Fruit fly (Drosophila melanogaster) whole organism, embryonic: ENCODE data around the gene trbl.

Source experiments
- Awh ChIP-seq: fragments of 200-800 bp; sonication (Bioruptor generic); IDR thresholded peaks from 2 replicates; pipeline ENCODE4, ENCODE4 v1.3.6; 2022; ENCODE audit warnings: missing biosample characterization, missing genetic modification characterization
- CG10366 ChIP-seq: fragments of 200-800 bp; sonication (Bioruptor generic); IDR thresholded peaks from 2 replicates; pipeline ENCODE4 v1.3.6; 2022; ENCODE audit warnings: missing biosample characterization, missing genetic modification characterization
- CG10959 ChIP-seq: fragments of 200-800 bp; sonication (Bioruptor generic); IDR thresholded peaks from 2 replicates; pipeline ENCODE4 v1.3.6; 2022; ENCODE audit warnings: missing biosample characterization, missing genetic modification characterization
- CG11247 ChIP-seq: fragments of 200-800 bp; sonication (Bioruptor generic); IDR thresholded peaks from 2 replicates; pipeline ENCODE4 v1.3.6; 2022; ENCODE audit warnings: missing biosample characterization, missing genetic modification characterization
- CG11695 ChIP-seq: fragments of 200-800 bp; sonication (Bioruptor generic); IDR thresholded peaks from 3 replicates; pipeline ENCODE4 v1.3.6; 2022; ENCODE audit warnings: missing biosample characterization, missing genetic modification characterization
- CG15514 ChIP-seq: fragments of 200-800 bp; sonication (Bioruptor generic); optimal IDR thresholded peaks from 3 replicates; lab custom pipeline; 2017; ENCODE audit warnings: missing biosample characterization, missing genetic modification characterization, mild to moderate bottlenecking, moderate library complexity, missing genetic modification reagents
- CG16863 ChIP-seq: fragments of 200-800 bp; sonication (Bioruptor generic); optimal IDR thresholded peaks from 3 replicates; lab custom pipeline; 2016; ENCODE audit warnings: missing biosample characterization, missing genetic modification characterization
- CG2712 ChIP-seq: fragments of 200-800 bp; optimal IDR thresholded peaks from 3 replicates; lab custom pipeline; 2019; ENCODE audit warnings: missing biosample characterization, mild to moderate bottlenecking, missing genetic modification characterization, moderate library complexity
- CG43689 ChIP-seq: fragments of 200-800 bp; sonication (Bioruptor generic); IDR thresholded peaks from 2 replicates; pipeline ENCODE4 v1.3.6; 2022; ENCODE audit warnings: missing biosample characterization, missing genetic modification characterization
- CG7556 ChIP-seq: fragments of 200-800 bp; sonication (Bioruptor generic); optimal IDR thresholded peaks from 2 replicates; lab custom pipeline; 2017; ENCODE audit warnings: missing biosample characterization, mild to moderate bottlenecking, missing genetic modification characterization
- CG9797 ChIP-seq: fragments of 200-800 bp; sonication (Bioruptor generic); optimal IDR thresholded peaks from 3 replicates; lab custom pipeline; 2018; ENCODE audit warnings: missing biosample characterization, mild to moderate bottlenecking, missing genetic modification characterization
- D ChIP-seq, 2 experiments: fragments of 200-800 bp in 1 of 2; fragments of >200 bp in 1 of 2; sonication (Bioruptor generic) in 1 of 2; optimal IDR thresholded peaks; 2 replicates in 1 of 2; 3 replicates in 1 of 2; lab custom pipeline; 2017; ENCODE audit warnings: mild to moderate bottlenecking in 1 of 2, missing biosample characterization in 1 of 2, missing genetic modification characterization in 1 of 2, missing genetic modification reagents in 1 of 2
- D19A ChIP-seq: fragments of 200-800 bp; optimal IDR thresholded peaks from 3 replicates; lab custom pipeline; 2019; ENCODE audit warnings: missing biosample characterization, mild to moderate bottlenecking, missing genetic modification characterization, moderate library complexity
- Dll ChIP-seq: fragments of 200-800 bp; sonication (Bioruptor generic); IDR thresholded peaks from 4 replicates; pipeline ENCODE4 v1.3.6; 2022; ENCODE audit warnings: missing biosample characterization, missing genetic modification characterization; ENCODE audit not compliant: partially characterized antibody
- Doc3 ChIP-seq: fragments of 200-800 bp; sonication (Bioruptor generic); IDR thresholded peaks from 3 replicates; pipeline ENCODE4 v1.3.6; 2022; ENCODE audit warnings: missing biosample characterization, missing genetic modification characterization; ENCODE audit not compliant: partially characterized antibody
- Drgx ChIP-seq: fragments of 200-800 bp; sonication (Bioruptor generic); IDR thresholded peaks from 2 replicates; pipeline ENCODE4 v1.3.6; 2022; ENCODE audit warnings: missing biosample characterization, missing genetic modification characterization
- H15 ChIP-seq: fragments of 200-800 bp; sonication (Bioruptor generic); IDR thresholded peaks from 3 replicates; pipeline ENCODE4 v1.3.6; 2022; ENCODE audit warnings: missing biosample characterization, missing genetic modification characterization
- HLH4C ChIP-seq: fragments of 200-800 bp; sonication (Bioruptor generic); IDR thresholded peaks from 3 replicates; pipeline ENCODE4 v1.3.6; 2022; ENCODE audit warnings: missing biosample characterization, missing genetic modification characterization; ENCODE audit not compliant: partially characterized antibody
- Hsf ChIP-seq: fragments of 200-800 bp; sonication (Bioruptor generic); optimal IDR thresholded peaks from 3 replicates; lab custom pipeline; 2016; ENCODE audit warnings: missing biosample characterization, missing genetic modification characterization
- NFAT ChIP-seq: fragments of 200-800 bp; sonication (Bioruptor generic); IDR thresholded peaks from 2 replicates; pipeline ENCODE4 v1.3.6; 2022; ENCODE audit warnings: missing biosample characterization, missing genetic modification characterization
- Nf-YB ChIP-seq: fragments of 200-800 bp; sonication (Bioruptor generic); optimal IDR thresholded peaks from 3 replicates; lab custom pipeline; 2019; ENCODE audit warnings: missing biosample characterization, mild to moderate bottlenecking, missing genetic modification characterization, moderate library complexity
- Optix ChIP-seq: fragments of 200-800 bp; sonication (Bioruptor generic); IDR thresholded peaks from 3 replicates; pipeline ENCODE4 v1.3.6; 2022; ENCODE audit warnings: missing biosample characterization, missing genetic modification characterization
- Sox100B ChIP-seq: fragments of 200-800 bp; sonication (Bioruptor generic); optimal IDR thresholded peaks from 3 replicates; lab custom pipeline; 2018; ENCODE audit warnings: missing biosample characterization, mild to moderate bottlenecking, missing genetic modification characterization
- Sry-δ ChIP-seq: fragments of 200-800 bp; sonication (Bioruptor generic); optimal IDR thresholded peaks from 2 replicates; lab custom pipeline; 2016; ENCODE audit warnings: missing biosample characterization, missing genetic modification characterization
- YL-1 ChIP-seq: fragments of 200-800 bp; sonication (Bioruptor generic); optimal IDR thresholded peaks from 3 replicates; lab custom pipeline; 2017; ENCODE audit warnings: missing biosample characterization, mild to moderate bottlenecking, missing genetic modification characterization
- ara ChIP-seq: fragments of 200-800 bp; sonication (Bioruptor generic); IDR thresholded peaks from 2 replicates; pipeline ENCODE4 v1.3.6; 2022; ENCODE audit warnings: missing biosample characterization, missing genetic modification characterization
- ase ChIP-seq: fragments of 200-800 bp; sonication (Bioruptor generic); IDR thresholded peaks from 3 replicates; pipeline ENCODE4 v1.3.6; 2022; ENCODE audit warnings: missing biosample characterization, missing genetic modification characterization
- bbx ChIP-seq: fragments of 200-800 bp; sonication (Bioruptor generic); IDR thresholded peaks from 2 replicates; pipeline ENCODE4 v1.3.6; 2022; ENCODE audit warnings: missing biosample characterization, missing genetic modification characterization; ENCODE audit not compliant: partially characterized antibody
- bigmax ChIP-seq: fragments of 200-800 bp; sonication (Bioruptor generic); optimal IDR thresholded peaks from 2 replicates; lab custom pipeline; 2018; ENCODE audit warnings: missing biosample characterization, mild to moderate bottlenecking, missing genetic modification characterization
- chif ChIP-seq, 2 experiments: fragments of 200-800 bp; sonication (Bioruptor generic); optimal IDR thresholded peaks; 3 replicates each; lab custom pipeline; 2016; ENCODE audit warnings: missing biosample characterization in 2 of 2, missing genetic modification characterization in 2 of 2
- crp ChIP-seq, 2 experiments: fragments of 200-800 bp; sonication (Bioruptor generic); optimal IDR thresholded peaks; 2 replicates in 1 of 2; 3 replicates in 1 of 2; lab custom pipeline; 2017; ENCODE audit warnings: missing biosample characterization in 2 of 2, missing genetic modification characterization in 2 of 2, mild to moderate bottlenecking in 1 of 2, moderate library complexity in 1 of 2
- dmrt99B ChIP-seq: fragments of 200-800 bp; sonication (Bioruptor generic); optimal IDR thresholded peaks from 2 replicates; lab custom pipeline; 2018; ENCODE audit warnings: missing biosample characterization, mild to moderate bottlenecking, missing genetic modification characterization, moderate library complexity
- ems ChIP-seq: fragments of 200-800 bp; sonication (Bioruptor generic); optimal IDR thresholded peaks from 3 replicates; lab custom pipeline; 2016; ENCODE audit warnings: missing biosample characterization, missing genetic modification characterization
- fd64A ChIP-seq: fragments of 200-800 bp; sonication (Bioruptor generic); optimal IDR thresholded peaks from 3 replicates; lab custom pipeline; 2018; ENCODE audit warnings: missing biosample characterization, mild to moderate bottlenecking, missing genetic modification characterization
- gcm2 ChIP-seq: fragments of 200-800 bp; sonication (Bioruptor generic); optimal IDR thresholded peaks from 2 replicates; lab custom pipeline; 2016; ENCODE audit warnings: missing biosample characterization, missing genetic modification characterization
- grn ChIP-seq: fragments of 200-800 bp; sonication (Bioruptor generic); optimal IDR thresholded peaks from 3 replicates; lab custom pipeline; 2017; ENCODE audit warnings: missing biosample characterization, missing genetic modification characterization
- ind ChIP-seq: fragments of 200-800 bp; sonication (Bioruptor generic); optimal IDR thresholded peaks from 3 replicates; lab custom pipeline; 2016; ENCODE audit warnings: missing biosample characterization, missing genetic modification characterization
- jigr1 ChIP-seq: fragments of 200-800 bp; sonication (Bioruptor generic); IDR thresholded peaks from 3 replicates; pipeline ENCODE4 v1.3.6; 2022; ENCODE audit warnings: missing biosample characterization, missing genetic modification characterization
- lilli ChIP-seq: fragments of 200-800 bp; sonication (Bioruptor generic); optimal IDR thresholded peaks from 3 replicates; lab custom pipeline; 2016; ENCODE audit warnings: missing biosample characterization, missing genetic modification characterization
- nmo ChIP-seq: fragments of 200-800 bp; sonication (Bioruptor generic); optimal IDR thresholded peaks from 2 replicates; lab custom pipeline; 2018; ENCODE audit warnings: missing biosample characterization, mild to moderate bottlenecking, missing genetic modification characterization, moderate library complexity
- oc ChIP-seq: fragments of 200-800 bp; sonication (Bioruptor generic); optimal IDR thresholded peaks from 2 replicates; lab custom pipeline; 2018; ENCODE audit warnings: missing biosample characterization, mild to moderate bottlenecking, missing genetic modification characterization, moderate library complexity
- repo ChIP-seq: fragments of 200-800 bp; sonication (Bioruptor generic); optimal IDR thresholded peaks from 2 replicates; lab custom pipeline; 2016; ENCODE audit warnings: missing biosample characterization, missing genetic modification characterization
- slou ChIP-seq: fragments of 200-800 bp; sonication (Bioruptor generic); optimal IDR thresholded peaks from 3 replicates; lab custom pipeline; 2016; ENCODE audit warnings: missing biosample characterization, missing genetic modification characterization
- sob ChIP-seq: fragments of 200-800 bp; sonication (Bioruptor generic); IDR thresholded peaks from 2 replicates; pipeline ENCODE4 v1.3.6; 2022; ENCODE audit warnings: missing biosample characterization, missing genetic modification characterization
- tap ChIP-seq: fragments of 200-800 bp; optimal IDR thresholded peaks from 3 replicates; lab custom pipeline; 2019; ENCODE audit warnings: missing biosample characterization, mild to moderate bottlenecking, missing genetic modification characterization, moderate library complexity
- usp ChIP-seq: fragments of >200 bp; optimal IDR thresholded peaks from 2 replicates; lab custom pipeline; 2017; ENCODE audit warnings: missing biosample characterization, missing genetic modification characterization
- zf30C ChIP-seq: fragments of 200-800 bp; sonication (Bioruptor generic); optimal IDR thresholded peaks from 3 replicates; lab custom pipeline; 2018; ENCODE audit warnings: missing biosample characterization, mild to moderate bottlenecking, missing genetic modification characterization
- zfh2 ChIP-seq: fragments of 200-800 bp; sonication (Bioruptor generic); optimal IDR thresholded peaks from 2 replicates; lab custom pipeline; 2016; ENCODE audit warnings: missing biosample characterization, missing genetic modification characterization

trbl gene

dm6 chr3L:20441632-20442469 is 40.4 kb upstream of the trbl start, which contains the start of gene CG5910 (continued):
- peak; percentile 78 for TF ChIP-seq slou
- no peak for TF ChIP-seq Sry-δ
- TF ChIP-seq CG16863 (GFP tag; lab: Kevin White, UChicago) = peak; percentile 8
- peak; percentile 52; the same call in 1 of the 3 replicates for TF ChIP-seq ase (GFP tag; lab: Robert Waterston, UW)
- TF ChIP-seq crp (GFP tag; optimal IDR thresholded peaks at IDR 0.05; lab: Kevin White, UChicago) = peak in 1 of 2 experiments; percentile 38
- peak; percentile 66 for TF ChIP-seq CG10366 (GFP tag; lab: Robert Waterston, UW)
- peak; percentile 77 for TF ChIP-seq sob (GFP tag; lab: Robert Waterston, UW)
- peak; percentile 61; the same call in 1 of the 3 replicates for TF ChIP-seq jigr1 (GFP tag; lab: Robert Waterston, UW)
- TF ChIP-seq Hsf (GFP tag; lab: Kevin White, UChicago) = peak; percentile 40
- TF ChIP-seq CG10959 (GFP tag; lab: Robert Waterston, UW) = peak; percentile 43
- peak; percentile 64 for TF ChIP-seq YL-1 (GFP tag; lab: Kevin White, UChicago)
- TF ChIP-seq Sox100B (GFP tag; lab: Kevin White, UChicago) = peak; percentile 93
- TF ChIP-seq Drgx (GFP tag; lab: Robert Waterston, UW) = no peak
- TF ChIP-seq CG43689 (GFP tag; lab: Robert Waterston, UW) = peak; percentile 56; the same call in 1 of the 2 replicates
- peak; percentile 85 for TF ChIP-seq tap (tag; lab: Kevin White, UChicago)
- TF ChIP-seq fd64A (GFP tag; lab: Kevin White, UChicago) = no peak
- peak; percentile 77 for TF ChIP-seq Nf-YB (GFP tag; lab: Kevin White, UChicago)
- TF ChIP-seq lilli (GFP tag; lab: Kevin White, UChicago) = peak; percentile 63
- no peak for TF ChIP-seq CG9797
- TF ChIP-seq CG11695 (GFP tag; lab: Robert Waterston, UW) = peak; percentile 87
- TF ChIP-seq chif (GFP tag; optimal IDR thresholded peaks at IDR 0.05; lab: Kevin White, UChicago) = peak in 1 of 2 experiments; percentile 3
- TF ChIP-seq repo (GFP tag; lab: Kevin White, UChicago) = no peak
- no peak for TF ChIP-seq HLH4C (GFP tag; lab: Robert Waterston, UW)
- TF ChIP-seq usp (GFP tag; lab: Kevin White, UChicago) = no peak
- peak; percentile 70 for TF ChIP-seq CG11247 (GFP tag; lab: Robert Waterston, UW)
- TF ChIP-seq zfh2 (GFP tag; lab: Kevin White, UChicago) = peak; percentile 25
- peak; percentile 96 for TF ChIP-seq CG7556 (GFP tag; lab: Kevin White, UChicago)
- peak; percentile 83 for TF ChIP-seq oc
- peak; percentile 87 for TF ChIP-seq zf30C (GFP tag; lab: Kevin White, UChicago)
- TF ChIP-seq CG2712 (tag; lab: Kevin White, UChicago) = peak; percentile 95
- 0 out of 2 replicates have a peak, but pooled peaks have one; percentile 33 for TF ChIP-seq ara
- peak; percentile 67 for TF ChIP-seq Awh (GFP tag; lab: Robert Waterston, UW)
- no peak for TF ChIP-seq D (optimal IDR thresholded peaks at IDR 0.05; lab: Kevin White, UChicago)
- peak; percentile 92 for TF ChIP-seq D (GFP tag; optimal IDR thresholded peaks at IDR 0.05; lab: Kevin White, UChicago)
- TF ChIP-seq ems (GFP tag; lab: Kevin White, UChicago) = peak; percentile 10
- TF ChIP-seq Dll (GFP tag; lab: Robert Waterston, UW) = no peak
- TF ChIP-seq gcm2 (GFP tag; lab: Kevin White, UChicago) = no peak
- TF ChIP-seq CG15514 (GFP tag; lab: Kevin White, UChicago) = peak; percentile 76
- no peak for TF ChIP-seq NFAT (GFP tag; lab: Robert Waterston, UW)
- no peak for TF ChIP-seq Optix (GFP tag; lab: Robert Waterston, UW)
- TF ChIP-seq H15 (GFP tag; lab: Robert Waterston, UW) = peak; percentile 36; the same call in 1 of the 3 replicates
- no peak for TF ChIP-seq grn
- peak; percentile 88 for TF ChIP-seq ind (GFP tag; lab: Kevin White, UChicago)
- peak; percentile 95 for TF ChIP-seq nmo
- TF ChIP-seq bbx (GFP tag; lab: Robert Waterston, UW) = no peak
- TF ChIP-seq bigmax (GFP tag; lab: Kevin White, UChicago) = no peak
- TF ChIP-seq D19A (tag; lab: Kevin White, UChicago) = peak; percentile 91
- no peak for TF ChIP-seq Doc3 (GFP tag; lab: Robert Waterston, UW)
- TF ChIP-seq dmrt99B (tag; lab: Kevin White, UChicago) = peak; percentile 93
